Worm (Caenorhabditis elegans) whole organism, L3 larva: ENCODE results near the gene F59B2.14.

ENCODE experiments used
- ceh-16 ChIP-seq: sonication (generic microtip); optimal IDR thresholded peaks from 2 replicates; lab custom pipeline; 2017; ENCODE audit warnings: missing biosample characterization, missing genetic modification characterization
- ceh-82 ChIP-seq: fragments of 150-350 bp; optimal IDR thresholded peaks from 2 replicates; lab custom pipeline; 2014; ENCODE audit warnings: missing biosample characterization, missing genetic modification characterization
- ceh-9 ChIP-seq: sonication (generic microtip); optimal IDR thresholded peaks from 2 replicates; lab custom pipeline; 2018; ENCODE audit warnings: missing biosample characterization, missing genetic modification characterization
- fkh-10 ChIP-seq: sonication (generic microtip); optimal IDR thresholded peaks from 2 replicates; lab custom pipeline; 2017; ENCODE audit warnings: missing biosample characterization, missing genetic modification reagents, missing genetic modification characterization
- fkh-2 ChIP-seq: fragments of 150-350 bp; optimal IDR thresholded peaks from 2 replicates; lab custom pipeline; 2014; ENCODE audit warnings: missing biosample characterization, missing genetic modification reagents, missing genetic modification characterization
- fos-1 ChIP-seq: fragments of 150-350 bp; optimal IDR thresholded peaks from 2 replicates; lab custom pipeline; 2014; ENCODE audit warnings: missing biosample characterization, missing genetic modification characterization
- nhr-23 ChIP-seq: fragments of 150-350 bp; optimal IDR thresholded peaks from 2 replicates; lab custom pipeline; 2014; ENCODE audit warnings: missing biosample characterization, missing genetic modification reagents, missing genetic modification characterization
- nhr-25 ChIP-seq: sonication (generic microtip); optimal IDR thresholded peaks from 2 replicates; lab custom pipeline; 2017; ENCODE audit warnings: missing biosample characterization, missing genetic modification characterization
- nhr-28 ChIP-seq: fragments of 150-350 bp; optimal IDR thresholded peaks from 2 replicates; lab custom pipeline; 2014; ENCODE audit warnings: missing biosample characterization, missing genetic modification characterization
- snpc-4 ChIP-seq: fragments of 150-350 bp; optimal IDR thresholded peaks from 2 replicates; lab custom pipeline; 2014; ENCODE audit warnings: missing biosample characterization, missing genetic modification characterization

DNA sequence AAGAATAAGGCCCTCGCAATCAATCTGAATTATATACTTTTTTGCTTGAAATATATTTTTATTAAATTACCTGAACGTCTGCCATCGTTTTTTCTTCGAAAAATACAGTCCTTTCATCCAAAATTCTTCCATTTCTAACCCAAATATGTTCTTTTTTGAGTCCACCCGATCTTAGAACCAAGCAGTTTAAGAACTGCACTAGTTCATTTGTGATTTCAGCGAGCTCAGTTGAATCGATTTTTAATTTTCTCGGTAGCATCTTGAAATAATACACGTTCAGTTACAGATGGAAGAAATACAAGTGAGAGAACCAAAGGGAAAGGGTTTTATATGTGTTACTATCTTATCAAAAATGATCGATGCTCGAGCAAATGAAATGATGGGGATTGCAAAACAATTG lies 22.9 kb downstream of the F59B2.14 start, which contains the start of gene F59B2.3:
- TF ChIP-seq snpc-4 (tag; lab: Kevin White, UChicago): no peak
- TF ChIP-seq ceh-16 (tag; lab: Kevin White, UChicago): no peak
- no peak for TF ChIP-seq ceh-82 (tag; lab: Kevin White, UChicago)
- no peak for TF ChIP-seq fos-1
- no peak for TF ChIP-seq fkh-2
- TF ChIP-seq ceh-9: no peak
- no peak for TF ChIP-seq nhr-23 (tag; lab: Kevin White, UChicago)
- TF ChIP-seq nhr-28 (tag; lab: Kevin White, UChicago): no peak
- no peak for TF ChIP-seq fkh-10 (GFP tag; lab: Kevin White, UChicago)
- TF ChIP-seq nhr-25 (tag; lab: Kevin White, UChicago): no peak
